Fruit fly (Drosophila melanogaster) ovary, adult (tissue): ENCODE measurements around the gene lobo.

ENCODE experiments used
- CG17801 ChIP-seq: fragments of 200-800 bp; optimal IDR thresholded peaks from 2 replicates; lab custom pipeline; 2019; ENCODE audit warnings: missing biosample characterization, mild to moderate bottlenecking, missing genetic modification characterization, moderate library complexity; ENCODE audit not compliant: partially characterized antibody

The lobo gene

dm6 chr3R:25193726-25194204 is at the start of gene lobo:
Gene lobo (minus strand): TSS chr3R:25193776.
- TF ChIP-seq CG17801 (GFP tag; lab: Kevin White, UChicago), result no peak

dm6 chr3R:25241507-25242070 is 48.0 kb upstream of the lobo start, which contains the start of gene CG11854:
Gene CG11854 (plus strand): TSS chr3R:25242020.
- TF ChIP-seq CG17801 (GFP tag; lab: Kevin White, UChicago), result no peak

dm6 chr3R:25239880-25240279 is 46.3 kb upstream of the lobo start, which contains the start of gene to:
Gene to (plus strand): TSS chr3R:25240180.
- TF ChIP-seq CG17801 (GFP tag; lab: Kevin White, UChicago), result no peak

- TF ChIP-seq CG17801 (GFP tag; lab: Kevin White, UChicago), result no peak
Measured at dm6 chr3R:25238771-25239700, 45.5 kb upstream of the lobo start.

- no peak for TF ChIP-seq CG17801 (GFP tag; lab: Kevin White, UChicago)
Measured at dm6 chr3R:25237314-25237713, 43.7 kb upstream of the lobo start, which contains the start of gene Jhbp7. Gene Jhbp7 (plus strand): TSS chr3R:25237614.

dm6 chr3R:25236121-25236520 is 42.5 kb upstream of the lobo start:
- TF ChIP-seq CG17801 (GFP tag; lab: Kevin White, UChicago), result no peak

dm6 chr3R:25235362-25235761 is 41.8 kb upstream of the lobo start, which contains the start of gene Sil1:
Gene Sil1 (minus strand): TSS chr3R:25235529.
- TF ChIP-seq CG17801 (GFP tag; lab: Kevin White, UChicago), result peak; percentile 29

- peak; percentile 6 for TF ChIP-seq CG17801 (GFP tag; lab: Kevin White, UChicago)
Measured at dm6 chr3R:25232271-25232989, 38.9 kb upstream of the lobo start, which contains the start of gene Cad96Cb. Gene Cad96Cb (minus strand): TSS chr3R:25232321.

- no peak for TF ChIP-seq CG17801 (GFP tag; lab: Kevin White, UChicago)
Measured at dm6 chr3R:25225483-25225882, 31.9 kb upstream of the lobo start.

dm6 chr3R:25221203-25221807 is 27.7 kb upstream of the lobo start, which contains the start of gene Alg9:
Gene Alg9 (plus strand): TSS chr3R:25221589.
- peak; percentile 0 for TF ChIP-seq CG17801 (GFP tag; lab: Kevin White, UChicago)

- TF ChIP-seq CG17801 (GFP tag; lab: Kevin White, UChicago), result no peak
Measured at dm6 chr3R:25219018-25219417, 25.4 kb upstream of the lobo start, which contains the start of gene CG31103. Gene CG31103 (plus strand): TSS chr3R:25219318.

dm6 chr3R:25215997-25216396 is 22.4 kb upstream of the lobo start, which contains the start of gene CG31106:
Gene CG31106 (plus strand): TSS chr3R:25216297.
- TF ChIP-seq CG17801 (GFP tag; lab: Kevin White, UChicago), result no peak

dm6 chr3R:25215123-25215522 is 21.5 kb upstream of the lobo start, which contains the start of gene Saysd1:
Gene Saysd1 (minus strand): TSS chr3R:25215188.
- TF ChIP-seq CG17801 (GFP tag; lab: Kevin White, UChicago), result peak; percentile 41

- TF ChIP-seq CG17801 (GFP tag; lab: Kevin White, UChicago), result no peak
Measured at dm6 chr3R:25209207-25209606, 15.6 kb upstream of the lobo start.
